Worm (Caenorhabditis elegans) whole organism, L4/young adult: ENCODE results near the gene ttr-39.

Experiments
- W03F9.2 ChIP-seq: fragments of 150-350 bp; optimal IDR thresholded peaks from 2 replicates; lab custom pipeline; 2014; ENCODE audit warnings: missing biosample characterization, missing genetic modification characterization
- dao-5 ChIP-seq: sonication (generic microtip); optimal IDR thresholded peaks from 2 replicates; lab custom pipeline; 2016; ENCODE audit warnings: missing genotype, missing genetic modification characterization, moderate library complexity, missing compliant biosample characterization
- him-1 ChIP-seq: sonication (generic microtip); optimal IDR thresholded peaks from 2 replicates; lab custom pipeline; 2016; ENCODE audit warnings: missing genotype, missing genetic modification reagents, missing genetic modification characterization, missing compliant biosample characterization

- TF ChIP-seq dao-5 (tag; lab: Kevin White, UChicago) (no peak), W03F9.2 (tag; lab: Kevin White, UChicago) (no peak), him-1 (tag; lab: Kevin White, UChicago) (no peak)
Observed at ce11 chrIV:10110870-10111269, 21.2 kb upstream of the ttr-39 start.
